Fruit fly (Drosophila melanogaster): ENCODE measurements around the gene Ugt304A1.

The Ugt304A1 gene

DNA sequence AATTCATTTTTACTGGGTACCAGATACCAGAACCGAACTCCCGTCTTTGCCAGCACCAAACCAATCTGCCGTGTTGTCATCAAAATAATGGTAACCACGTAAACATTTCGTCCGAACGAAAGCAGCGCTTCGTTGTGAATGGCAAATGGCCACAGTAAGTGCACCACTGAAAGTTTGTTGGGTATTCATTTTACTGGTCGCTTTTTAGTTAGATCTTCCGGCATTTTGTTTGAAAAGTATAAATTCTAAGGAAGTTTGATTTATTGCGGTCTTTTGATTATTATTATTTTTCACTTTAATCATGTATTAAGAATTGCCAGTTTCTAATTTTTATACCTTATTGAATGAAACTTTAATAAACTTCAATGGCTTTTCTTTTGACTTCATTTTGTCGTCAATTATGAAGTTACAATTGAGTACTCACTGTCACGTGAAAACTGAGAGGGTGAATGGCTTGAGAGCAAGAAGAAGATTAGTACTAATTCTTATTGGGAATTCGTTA is 39.3 kb upstream of the Ugt304A1 start, which contains the start of gene ZnT86D (continued):
- TF ChIP-seq Sox100B (GFP tag; optimal IDR thresholded peaks at IDR 0.05) (peak; percentile 72), Ets65A (GFP tag) (peak; percentile 97), ara (GFP tag; IDR thresholded peaks at IDR 0.05) (0 out of 2 replicates have a peak, but pooled peaks have one; percentile 8), ap (GFP tag; IDR thresholded peaks at IDR 0.05) (no peak), Atf3 (GFP tag; optimal IDR thresholded peaks at IDR 0.05) (peak; percentile 39), psq (GFP tag; optimal IDR thresholded peaks at IDR 0.05) (no peak), CG15073 (GFP tag; optimal IDR thresholded peaks at IDR 0.05) (no peak), CG13894 (tag; optimal IDR thresholded peaks at IDR 0.05) (peak; percentile 79), ato (GFP tag; IDR thresholded peaks at IDR 0.05; ENCODE audit: partially characterized antibody) (no peak), CG3065 (GFP tag; optimal IDR thresholded peaks at IDR 0.05) (no peak), CG30431 (GFP tag; optimal IDR thresholded peaks at IDR 0.05) (no peak), Dek (tag; optimal IDR thresholded peaks at IDR 0.05) (peak; percentile 72), Camta (GFP tag; optimal IDR thresholded peaks at IDR 0.05) (peak; percentile 35), Abd-B (GFP tag; optimal IDR thresholded peaks at IDR 0.05) (peak; percentile 67), CG18011 (GFP tag; optimal IDR thresholded peaks at IDR 0.05) (peak; percentile 8), Chrac-16 (GFP tag; optimal IDR thresholded peaks at IDR 0.05) (peak; percentile 33), zf30C (GFP tag; optimal IDR thresholded peaks at IDR 0.05) (no peak), Ada2b (GFP tag; IDR thresholded peaks at IDR 0.05) (peak; percentile 36; the same call in 1 of the 2 replicates), Hr3 (GFP tag; optimal IDR thresholded peaks at IDR 0.05) (peak; percentile 63), oc (tag; optimal IDR thresholded peaks at IDR 0.05) (no peak), CG11504 (tag; optimal IDR thresholded peaks at IDR 0.05) (peak; percentile 72), Antp (GFP tag; optimal IDR thresholded peaks at IDR 0.05) (peak; percentile 49), CG10147 (GFP tag; optimal IDR thresholded peaks at IDR 0.05) (peak; percentile 79), CG8359 (GFP tag; optimal IDR thresholded peaks at IDR 0.05; ENCODE audit: borderline replicate concordance) (no peak), sd (tag; optimal IDR thresholded peaks at IDR 0.05) (peak; percentile 55), yki (optimal IDR thresholded peaks at IDR 0.05) (no peak), CG12942 (GFP tag; optimal IDR thresholded peaks at IDR 0.05) (no peak), gsb-n (tag; optimal IDR thresholded peaks at IDR 0.05) (peak; percentile 20), insv (GFP tag; optimal IDR thresholded peaks at IDR 0.05) (peak; percentile 53 to 91), cas (GFP tag; IDR thresholded peaks at IDR 0.05) (no peak), zen2 (GFP tag; IDR thresholded peaks at IDR 0.05; ENCODE audit: partially characterized antibody) (no peak), CG7786 (GFP tag; optimal IDR thresholded peaks at IDR 0.05) (peak; percentile 21), ATbp (GFP tag; optimal IDR thresholded peaks at IDR 0.05) (peak; percentile 21), Opbp (GFP tag; IDR thresholded peaks at IDR 0.05; ENCODE audit: partially characterized antibody) (no peak), jumu (GFP tag; optimal IDR thresholded peaks at IDR 0.05) (peak; percentile 53), CG1832 (GFP tag; optimal IDR thresholded peaks at IDR 0.05) (no peak), fu2 (GFP tag; optimal IDR thresholded peaks at IDR 0.05) (peak; percentile 42), p53 (GFP tag; optimal IDR thresholded peaks at IDR 0.05) (no peak), CG2199 (GFP tag; IDR thresholded peaks at IDR 0.05) (no peak), CG16779 (GFP tag; IDR thresholded peaks at IDR 0.05) (no peak), NfI (GFP tag; optimal IDR thresholded peaks at IDR 0.05) (peak; percentile 67), CG12659 (GFP tag; optimal IDR thresholded peaks at IDR 0.05) (peak; percentile 84), Usf (GFP tag; optimal IDR thresholded peaks at IDR 0.05) (no peak), Side (GFP tag; optimal IDR thresholded peaks at IDR 0.05) (peak; percentile 13), toy (GFP tag; IDR thresholded peaks at IDR 0.05) (no peak), CG6272 (GFP tag; IDR thresholded peaks at IDR 0.05) (no peak), CG3163 (GFP tag; optimal IDR thresholded peaks at IDR 0.05) (peak; percentile 47), Hr51 (GFP tag; optimal IDR thresholded peaks at IDR 0.05) (peak; percentile 34 to 62), seq (GFP tag; IDR thresholded peaks at IDR 0.05) (no peak), CG13123 (GFP tag; optimal IDR thresholded peaks at IDR 0.05) (peak; percentile 17), mam (GFP tag; optimal IDR thresholded peaks at IDR 0.05) (peak; percentile 60)
